Worm (Caenorhabditis elegans): ENCODE results near the gene col-131.

col-131 gene

DNA sequence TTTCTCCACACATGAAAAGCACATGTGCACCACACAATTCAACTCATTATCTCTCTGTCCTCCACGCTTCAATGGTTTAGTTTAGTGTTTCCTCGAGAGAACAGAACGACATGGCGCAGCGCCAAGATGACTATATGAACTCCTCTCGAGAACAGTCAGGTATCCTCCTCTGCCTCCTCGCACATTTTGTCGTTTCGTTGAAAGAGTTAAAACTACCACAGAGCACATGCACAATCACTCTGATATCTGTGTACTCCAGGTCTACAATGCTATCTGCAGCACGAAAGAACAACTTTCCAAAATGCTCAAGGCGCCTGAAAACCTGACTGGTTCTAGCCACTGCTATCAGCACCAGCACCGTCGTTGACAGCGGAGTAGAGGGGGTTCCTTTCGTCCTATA is 40.3 kb downstream of the col-131 start (continued):
- TF ChIP-seq mxl-1 (tag; optimal IDR thresholded peaks at IDR 0.05) (no peak), F33H1.4 (GFP tag; IDR thresholded peaks at IDR 0.05) (no peak), akir-1 (GFP tag; optimal IDR thresholded peaks at IDR 0.05) (no peak), sea-2 (GFP tag; IDR thresholded peaks at IDR 0.05) (no peak), bed-2 (GFP tag; IDR thresholded peaks at IDR 0.05) (no peak), aptf-2 (GFP tag; conservative IDR thresholded peaks at IDR 0.05) (no peak), lir-1 (GFP tag; conservative IDR thresholded peaks at IDR 0.05) (no peak), rcor-1 (GFP tag; IDR thresholded peaks at IDR 0.05) (no peak), pbrm-1 (GFP tag; IDR thresholded peaks at IDR 0.05) (no peak), ztf-28 (GFP tag; IDR thresholded peaks at IDR 0.05) (no peak), ztf-26 (tag; optimal IDR thresholded peaks at IDR 0.05) (no peak), F57A8.1 (GFP tag; optimal IDR thresholded peaks at IDR 0.05) (no peak), egl-18 (GFP tag; IDR thresholded peaks at IDR 0.05) (no peak), hsf-1 (GFP tag; IDR thresholded peaks at IDR 0.05) (0 out of 2 replicates have a peak, but pooled peaks have one; percentile 10), cebp-1 (GFP tag; IDR thresholded peaks at IDR 0.05) (no peak), cebp-1 (tag; optimal IDR thresholded peaks at IDR 0.05) (peak; percentile 9), tbp1 (GFP tag; optimal IDR thresholded peaks at IDR 0.05) (peak; percentile 23), D2030.7 (GFP tag; IDR thresholded peaks at IDR 0.05) (no peak), ama-1 (optimal IDR thresholded peaks at IDR 0.05) (no peak), ama-1 (GFP tag; optimal IDR thresholded peaks at IDR 0.05) (no peak), madf-10 (tag; optimal IDR thresholded peaks at IDR 0.05) (peak; percentile 3), F10E7.11 (tag; optimal IDR thresholded peaks at IDR 0.05) (no peak), ztf-25 (GFP tag; IDR thresholded peaks at IDR 0.05) (no peak), atf-7 (tag; optimal IDR thresholded peaks at IDR 0.05) (peak; percentile 63), F23B12.7 (tag; optimal IDR thresholded peaks at IDR 0.05; ENCODE audit: insufficient read depth) (no peak), mes-4 (tag; optimal IDR thresholded peaks at IDR 0.05) (no peak), dpff-1 (tag; optimal IDR thresholded peaks at IDR 0.05) (no peak), ztf-18 (tag; optimal IDR thresholded peaks at IDR 0.05) (no peak), B0261.1 (tag; optimal IDR thresholded peaks at IDR 0.05) (no peak), lsl-1 (GFP tag; optimal IDR thresholded peaks at IDR 0.05) (no peak), ztf-22 (GFP tag; optimal IDR thresholded peaks at IDR 0.05) (peak; percentile 34), gei-17 (GFP tag; optimal IDR thresholded peaks at IDR 0.05) (no peak), fkh-3 (tag; optimal IDR thresholded peaks at IDR 0.05) (no peak), chd-7 (tag; optimal IDR thresholded peaks at IDR 0.05) (peak; percentile 64), ets-4 (GFP tag; optimal IDR thresholded peaks at IDR 0.05) (peak; percentile 70), dox-1 (GFP tag; IDR thresholded peaks at IDR 0.05) (peak; percentile 61; the same call in 1 of the 2 replicates), him-1 (tag; optimal IDR thresholded peaks at IDR 0.05) (no peak), zim-3 (tag; optimal IDR thresholded peaks at IDR 0.05) (no peak), lin-26 (GFP tag; IDR thresholded peaks at IDR 0.05) (no peak), K11D2.4 (GFP tag; IDR thresholded peaks at IDR 0.05) (no peak), unc-130 (GFP tag; optimal IDR thresholded peaks at IDR 0.05) (no peak), snpc-1.1 (tag; optimal IDR thresholded peaks at IDR 0.05; ENCODE audit: insufficient read depth) (no peak), let-607 (tag; optimal IDR thresholded peaks at IDR 0.05) (peak; percentile 34 to 46), Y53F4B.3 (GFP tag; IDR thresholded peaks at IDR 0.05) (no peak), tlf-1 (GFP tag; optimal IDR thresholded peaks at IDR 0.05) (peak; percentile 18), F52B5.7 (tag; optimal IDR thresholded peaks at IDR 0.05) (no peak), hrde-1 (tag; optimal IDR thresholded peaks at IDR 0.05; ENCODE audit: borderline replicate concordance) (no peak), attf-6 (GFP tag; IDR thresholded peaks at IDR 0.05) (no peak), zfh-2 (GFP tag; conservative IDR thresholded peaks at IDR 0.05) (peak; percentile 36; the same call in 1 of the 2 replicates), mel-28 (tag; optimal IDR thresholded peaks at IDR 0.05; ENCODE audit: borderline replicate concordance) (no peak)
